Worm (Caenorhabditis elegans): ENCODE data around the gene Y104H12D.2.

ce11 chrIV:1176613-1177012 lies 1.2 kb upstream of the Y104H12D.2 start:
- TF ChIP-seq nhr-25 (tag; optimal IDR thresholded peaks at IDR 0.05) (no peak), unc-39 (tag; optimal IDR thresholded peaks at IDR 0.05) (no peak), eor-1 (tag; optimal IDR thresholded peaks at IDR 0.05) (no peak), egl-27 (tag; optimal IDR thresholded peaks at IDR 0.05) (no peak), sea-2 (GFP tag; optimal IDR thresholded peaks at IDR 0.05) (no peak), unc-62 (GFP tag; optimal IDR thresholded peaks at IDR 0.05) (no peak)

All from whole organism, L3 larva.